Fruit fly (Drosophila melanogaster) whole organism, pupa: ENCODE results near the gene CG44837.

ENCODE experiments used
- CG12605 ChIP-seq: fragments of 200-800 bp; sonication (Bioruptor generic); IDR thresholded peaks from 2 replicates; pipeline ENCODE4 v1.3.6; 2022; ENCODE audit warnings: missing biosample characterization, missing genetic modification characterization
- CG14655 ChIP-seq: fragments of 200-800 bp; sonication (Bioruptor generic); optimal IDR thresholded peaks from 3 replicates; lab custom pipeline; 2017; ENCODE audit warnings: mild to moderate bottlenecking, missing biosample characterization, missing genetic modification reagents, missing genetic modification characterization
- CG15710 ChIP-seq: fragments of 200-800 bp; sonication (Bioruptor generic); optimal IDR thresholded peaks from 2 replicates; lab custom pipeline; 2018; ENCODE audit warnings: missing biosample characterization, mild to moderate bottlenecking, missing genetic modification characterization, moderate library complexity
- CG17806 ChIP-seq: fragments of 200-800 bp; sonication (Bioruptor generic); optimal IDR thresholded peaks from 2 replicates; lab custom pipeline; 2018; ENCODE audit warnings: missing biosample characterization, mild to moderate bottlenecking, missing genetic modification characterization, moderate library complexity
- CG32121 ChIP-seq: fragments of 200-800 bp; sonication (Bioruptor generic); IDR thresholded peaks from 2 replicates; pipeline ENCODE4 v1.3.6; 2022; ENCODE audit warnings: missing biosample characterization, missing genetic modification characterization
- CG8159 ChIP-seq: fragments of 200-800 bp; sonication (Bioruptor generic); optimal IDR thresholded peaks from 3 replicates; lab custom pipeline; 2018; ENCODE audit warnings: missing biosample characterization, mild to moderate bottlenecking, missing genetic modification characterization, moderate library complexity
- CG9948 ChIP-seq: fragments of 200-800 bp; sonication (Bioruptor generic); optimal IDR thresholded peaks from 2 replicates; lab custom pipeline; 2018; ENCODE audit warnings: missing biosample characterization, mild to moderate bottlenecking, missing genetic modification characterization, moderate library complexity
- D1 ChIP-seq: fragments of 200-800 bp; sonication (Bioruptor generic); optimal IDR thresholded peaks from 2 replicates; lab custom pipeline; 2018; ENCODE audit warnings: missing biosample characterization, mild to moderate bottlenecking, missing genetic modification characterization, moderate library complexity
- gl ChIP-seq: fragments of 200-800 bp; sonication (Bioruptor generic); optimal IDR thresholded peaks from 2 replicates; lab custom pipeline; 2018; ENCODE audit warnings: missing biosample characterization, mild to moderate bottlenecking, missing genetic modification characterization
- rn ChIP-seq: fragments of 200-800 bp; sonication (Bioruptor generic); IDR thresholded peaks from 2 replicates; pipeline ENCODE4 v1.3.6; 2022; ENCODE audit warnings: missing biosample characterization, missing genetic modification characterization

- TF ChIP-seq rn (no peak), CG15710 (tag; lab: Kevin White, UChicago) (no peak), CG17806 (tag; lab: Kevin White, UChicago) (no peak), CG32121 (GFP tag; lab: Robert Waterston, UW) (no peak), gl (no peak), D1 (tag; lab: Kevin White, UChicago) (no peak), CG9948 (tag; lab: Kevin White, UChicago) (no peak), CG8159 (tag; lab: Kevin White, UChicago) (no peak), CG14655 (no peak), CG12605 (GFP tag; lab: Robert Waterston, UW) (no peak)
Observed at dm6 chr3L:11918217-11918616, 20.5 kb downstream of the CG44837 start.
